Worm (Caenorhabditis elegans): ENCODE results near the gene T28H10.1.

T28H10.1 gene

ce11 chrV:12553286-12553725, 49.7 kb downstream of the T28H10.1 start:
- no peak for TF ChIP-seq unc-42 (tag; optimal IDR thresholded peaks at IDR 0.05)
- TF ChIP-seq elt-4 (tag; optimal IDR thresholded peaks at IDR 0.05): no peak
- no peak for TF ChIP-seq unc-55 (GFP tag; optimal IDR thresholded peaks at IDR 0.05)
- TF ChIP-seq ttx-3 (tag; optimal IDR thresholded peaks at IDR 0.05): no peak
- TF ChIP-seq pag-3 (tag; optimal IDR thresholded peaks at IDR 0.05; ENCODE audit: borderline replicate concordance): no peak
- no peak for TF ChIP-seq hlh-15 (tag; optimal IDR thresholded peaks at IDR 0.05)
- no peak for TF ChIP-seq nhr-232 (tag; optimal IDR thresholded peaks at IDR 0.05)
- no peak for TF ChIP-seq pax-1 (tag; optimal IDR thresholded peaks at IDR 0.05)
- no peak for TF ChIP-seq hlh-13 (GFP tag; optimal IDR thresholded peaks at IDR 0.05)
- TF ChIP-seq ceh-34 (tag; optimal IDR thresholded peaks at IDR 0.05): no peak
- no peak for TF ChIP-seq zip-5 (tag; optimal IDR thresholded peaks at IDR 0.05)
- no peak for TF ChIP-seq dmd-4 (tag; optimal IDR thresholded peaks at IDR 0.05; ENCODE audit: borderline replicate concordance)
- no peak for TF ChIP-seq npax-4 (tag; optimal IDR thresholded peaks at IDR 0.05)
- no peak for TF ChIP-seq ceh-6 (GFP tag; optimal IDR thresholded peaks at IDR 0.05)
- TF ChIP-seq eyg-1 (tag; optimal IDR thresholded peaks at IDR 0.05): no peak
- TF ChIP-seq K02D7.2 (tag; optimal IDR thresholded peaks at IDR 0.05): no peak
- no peak for TF ChIP-seq pqm-1 (tag; optimal IDR thresholded peaks at IDR 0.05)
- no peak for TF ChIP-seq ahr-1 (tag; optimal IDR thresholded peaks at IDR 0.05)
- TF ChIP-seq ceh-30 (tag; optimal IDR thresholded peaks at IDR 0.05): no peak

DNA sequence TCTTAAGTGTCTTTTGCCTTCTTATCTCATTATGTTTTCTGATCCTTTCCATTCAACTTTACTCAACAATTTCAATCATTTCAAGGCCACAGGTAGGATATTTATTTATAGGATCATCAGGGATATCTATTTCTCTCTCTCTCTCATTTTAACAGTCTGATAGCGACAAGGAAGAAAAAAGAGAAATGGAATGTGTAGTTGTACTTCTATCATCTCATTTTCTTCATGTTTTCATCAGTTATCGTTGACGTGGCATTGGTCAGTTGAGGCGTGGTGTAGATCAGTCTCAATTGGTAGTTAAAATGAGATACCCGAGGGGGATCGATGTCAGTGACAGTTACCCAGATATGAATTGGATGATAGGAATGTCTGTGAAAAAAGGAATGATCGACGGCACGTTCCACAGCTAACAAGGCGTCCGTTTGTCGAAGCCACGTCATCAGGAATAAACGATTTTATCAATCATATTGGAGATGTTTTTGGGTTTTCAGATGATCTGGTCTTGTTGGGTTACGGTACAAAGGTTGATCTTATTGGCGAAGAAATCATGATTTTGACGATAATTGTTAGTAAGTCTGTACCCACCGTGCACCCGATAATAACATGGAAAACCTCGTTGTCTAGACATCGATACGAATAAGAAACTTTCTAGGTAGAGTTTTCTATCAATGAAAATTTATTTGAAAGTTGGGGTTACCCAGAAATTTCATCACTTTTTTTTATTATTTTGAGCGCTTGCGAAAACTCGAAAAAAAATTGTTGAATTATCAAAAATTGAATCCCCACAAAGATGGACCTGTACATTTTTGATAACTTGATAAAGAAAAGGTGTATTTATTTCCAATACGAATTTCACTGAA, 50.8 kb downstream of the T28H10.1 start:
- no peak for TF ChIP-seq K02D7.2 (tag; optimal IDR thresholded peaks at IDR 0.05)
- no peak for TF ChIP-seq npax-4 (tag; optimal IDR thresholded peaks at IDR 0.05)
- TF ChIP-seq dve-1 (tag; optimal IDR thresholded peaks at IDR 0.05): no peak
- no peak for TF ChIP-seq C08G9.2 (tag; optimal IDR thresholded peaks at IDR 0.05)
- no peak for TF ChIP-seq lim-6 (tag; optimal IDR thresholded peaks at IDR 0.05)
- no peak for TF ChIP-seq dmd-4 (tag; optimal IDR thresholded peaks at IDR 0.05; ENCODE audit: borderline replicate concordance)
- TF ChIP-seq hlh-13 (GFP tag; optimal IDR thresholded peaks at IDR 0.05): no peak
- TF ChIP-seq Y22D7AL.16 (tag; optimal IDR thresholded peaks at IDR 0.05): no peak
- TF ChIP-seq odd-2 (tag; optimal IDR thresholded peaks at IDR 0.05): no peak
- TF ChIP-seq unc-86 (tag; optimal IDR thresholded peaks at IDR 0.05): no peak
- TF ChIP-seq syd-9 (tag; optimal IDR thresholded peaks at IDR 0.05): no peak
